Fruit fly (Drosophila melanogaster) whole organism, embryonic: ENCODE data around the gene Tsr1.

Source experiments
- caup ChIP-seq: fragments of 200-800 bp; sonication (Bioruptor generic); optimal IDR thresholded peaks from 3 replicates; lab custom pipeline; 2017; ENCODE audit warnings: missing biosample characterization, mild to moderate bottlenecking, missing genetic modification characterization, moderate library complexity; ENCODE audit not compliant: severe bottlenecking
- nmo ChIP-seq: fragments of 200-800 bp; sonication (Bioruptor generic); optimal IDR thresholded peaks from 2 replicates; lab custom pipeline; 2018; ENCODE audit warnings: missing biosample characterization, mild to moderate bottlenecking, missing genetic modification characterization, moderate library complexity
- sens ChIP-seq: fragments of 200-800 bp; sonication (Bioruptor generic); peaks from one replicate; lab custom pipeline; 2016; ENCODE audit warnings: missing biosample characterization, missing genetic modification characterization

dm6 chr3L:21383440-21383839 is 48.4 kb downstream of the Tsr1 start:
- TF ChIP-seq sens (no peak), caup (no peak), nmo (GFP tag; lab: Kevin White, UChicago) (no peak)
